Fruit fly (Drosophila melanogaster): ENCODE data around the gene tty.

Gene tty

dm6 chrX:21339476-21339931 is at the start of gene tty, which contains the start of gene fliI (continued):
- TF ChIP-seq twi (tag; optimal IDR thresholded peaks at IDR 0.05) (peak; percentile 41), CG7556 (GFP tag; optimal IDR thresholded peaks at IDR 0.05) (peak; percentile 40), sc (optimal IDR thresholded peaks at IDR 0.05) (no peak), sc (GFP tag; optimal IDR thresholded peaks at IDR 0.05) (peak; percentile 62), nom (GFP tag; optimal IDR thresholded peaks at IDR 0.05) (peak; percentile 98), ranshi (GFP tag; IDR thresholded peaks at IDR 0.05) (peak; percentile 91), CG15011 (GFP tag; optimal IDR thresholded peaks at IDR 0.05) (no peak), Dp (GFP tag; optimal IDR thresholded peaks at IDR 0.05) (peak; percentile 64), prd (optimal IDR thresholded peaks at IDR 0.05) (no peak), prd (GFP tag; IDR thresholded peaks at IDR 0.05) (peak; percentile 94), CG10654 (GFP tag; optimal IDR thresholded peaks at IDR 0.05) (peak; percentile 78), gt (GFP tag; IDR thresholded peaks at IDR 0.05) (peak; percentile 67), lmd (GFP tag; IDR thresholded peaks at IDR 0.05) (peak; percentile 90), klu (GFP tag; IDR thresholded peaks at IDR 0.05) (peak; percentile 85), sens-2 (GFP tag; IDR thresholded peaks at IDR 0.05) (peak; percentile 72), CG4404 (GFP tag; IDR thresholded peaks at IDR 0.05) (peak; percentile 83), CG14860 (GFP tag; IDR thresholded peaks at IDR 0.05; ENCODE audit: partially characterized antibody) (no peak), CG4282 (GFP tag; optimal IDR thresholded peaks at IDR 0.05) (peak; percentile 56), Scr (GFP tag; IDR thresholded peaks at IDR 0.05; ENCODE audit: partially characterized antibody) (no peak), CG11247 (GFP tag; IDR thresholded peaks at IDR 0.05) (peak; percentile 90), CG9876 (GFP tag; optimal IDR thresholded peaks at IDR 0.05) (peak; percentile 75), CG13775 (GFP tag; optimal IDR thresholded peaks at IDR 0.05) (peak; percentile 84), CG33557 (GFP tag; optimal IDR thresholded peaks at IDR 0.05) (no peak), BtbVII (GFP tag; optimal IDR thresholded peaks at IDR 0.05) (peak; percentile 20), Spps (tag; optimal IDR thresholded peaks at IDR 0.05) (peak; percentile 47), wek (GFP tag; optimal IDR thresholded peaks at IDR 0.05) (peak; percentile 33), chn (GFP tag; optimal IDR thresholded peaks at IDR 0.05) (peak; percentile 92), disco-r (GFP tag; optimal IDR thresholded peaks at IDR 0.05) (peak; percentile 74), schlank (tag; optimal IDR thresholded peaks at IDR 0.05) (peak; percentile 54), CG17186 (GFP tag; optimal IDR thresholded peaks at IDR 0.05) (peak; percentile 68), D19A (tag; optimal IDR thresholded peaks at IDR 0.05) (peak; percentile 54), maf-S (GFP tag; optimal IDR thresholded peaks at IDR 0.05) (peak; percentile 81), ATbp (GFP tag; optimal IDR thresholded peaks at IDR 0.05) (peak; percentile 73), dati (GFP tag; IDR thresholded peaks at IDR 0.05) (peak; percentile 73), CG43689 (GFP tag; IDR thresholded peaks at IDR 0.05) (peak; percentile 53), H15 (GFP tag; IDR thresholded peaks at IDR 0.05) (peak; percentile 85), CG10321 (GFP tag; IDR thresholded peaks at IDR 0.05) (peak; percentile 49; the same call in 1 of the 2 replicates), Aef1 (GFP tag; IDR thresholded peaks at IDR 0.05) (peak; percentile 91), h (optimal IDR thresholded peaks at IDR 0.05) (no peak), sima (GFP tag; optimal IDR thresholded peaks at IDR 0.05) (peak; percentile 21), seq (GFP tag; IDR thresholded peaks at IDR 0.05) (peak; percentile 79), CG2875 (GFP tag; optimal IDR thresholded peaks at IDR 0.05) (peak; percentile 43), Hr51 (GFP tag; optimal IDR thresholded peaks at IDR 0.05) (peak; percentile 76 to 83), CG10366 (GFP tag; IDR thresholded peaks at IDR 0.05) (peak; percentile 90), CG14014 (GFP tag; IDR thresholded peaks at IDR 0.05) (peak; percentile 83), CG7786 (GFP tag; optimal IDR thresholded peaks at IDR 0.05) (peak; percentile 87), ac (GFP tag; optimal IDR thresholded peaks at IDR 0.05) (no peak), trh (GFP tag; optimal IDR thresholded peaks at IDR 0.05) (peak; percentile 10), crp (GFP tag; optimal IDR thresholded peaks at IDR 0.05) (peak in 1 of 2 experiments; percentile 56), lbe (GFP tag; optimal IDR thresholded peaks at IDR 0.05) (peak; percentile 67), usp (GFP tag; optimal IDR thresholded peaks at IDR 0.05) (no peak), CG4360 (GFP tag; IDR thresholded peaks at IDR 0.05) (0 out of 2 replicates have a peak, but pooled peaks have one; percentile 5)
